Fruit fly (Drosophila melanogaster) whole organism, embryonic: ENCODE measurements around the gene Hsp110.

Experiments
- Atf-2 ChIP-seq: fragments of 200-800 bp; sonication (Bioruptor generic); optimal IDR thresholded peaks from 2 replicates; lab custom pipeline; 2016; ENCODE audit warnings: missing biosample characterization, missing genetic modification characterization
- Awh ChIP-seq: fragments of 200-800 bp; sonication (Bioruptor generic); IDR thresholded peaks from 2 replicates; pipeline ENCODE4, ENCODE4 v1.3.6; 2022; ENCODE audit warnings: missing biosample characterization, missing genetic modification characterization
- Blimp-1 ChIP-seq: fragments of 200-800 bp; sonication (Bioruptor generic); optimal IDR thresholded peaks from 3 replicates; lab custom pipeline; 2018; ENCODE audit warnings: missing biosample characterization, missing genetic modification characterization, mild to moderate bottlenecking, moderate library complexity, missing genetic modification reagents
- CG11093 ChIP-seq: fragments of 200-800 bp; sonication (Bioruptor generic); IDR thresholded peaks from 3 replicates; pipeline ENCODE4 v1.3.6; 2022; ENCODE audit warnings: missing biosample characterization, missing genetic modification characterization
- CG11560 ChIP-seq: fragments of 200-800 bp; sonication (Bioruptor generic); IDR thresholded peaks from 3 replicates; pipeline ENCODE4 v1.3.6; 2022; ENCODE audit warnings: missing biosample characterization, missing genetic modification characterization
- CG12769 ChIP-seq: fragments of 200-800 bp; sonication (Bioruptor generic); optimal IDR thresholded peaks from 2 replicates; lab custom pipeline; 2019; ENCODE audit warnings: missing biosample characterization, mild to moderate bottlenecking, missing genetic modification characterization, moderate library complexity
- CG13624 ChIP-seq: fragments of 200-800 bp; sonication (Bioruptor generic); optimal IDR thresholded peaks from 2 replicates; lab custom pipeline; 2016; ENCODE audit warnings: missing biosample characterization, missing genetic modification characterization
- CG14050 ChIP-seq: fragments of 200-800 bp; sonication (Bioruptor generic); IDR thresholded peaks from 3 replicates; pipeline ENCODE4 v1.3.6; 2022; ENCODE audit warnings: missing biosample characterization, missing genetic modification characterization
- CG17612 ChIP-seq: fragments of 200-800 bp; sonication (Bioruptor generic); IDR thresholded peaks from 2 replicates; pipeline ENCODE4 v1.3.6; 2022; ENCODE audit warnings: missing biosample characterization, missing genetic modification characterization
- CG18011 ChIP-seq: fragments of 200-800 bp; sonication (Bioruptor generic); optimal IDR thresholded peaks from 2 replicates; lab custom pipeline; 2017; ENCODE audit warnings: missing biosample characterization, missing genetic modification characterization, mild to moderate bottlenecking, moderate library complexity, missing genotype
- CG18262 ChIP-seq: fragments of 200-800 bp; optimal IDR thresholded peaks from 3 replicates; lab custom pipeline; 2019; ENCODE audit warnings: missing biosample characterization, mild to moderate bottlenecking, missing genetic modification characterization, moderate library complexity
- CG18764 ChIP-seq: fragments of 200-800 bp; sonication (Bioruptor generic); optimal IDR thresholded peaks from 3 replicates; lab custom pipeline; 2016; ENCODE audit warnings: missing biosample characterization, missing genetic modification characterization
- CG3065 ChIP-seq: fragments of 200-800 bp; sonication (Bioruptor generic); optimal IDR thresholded peaks from 2 replicates; lab custom pipeline; 2016; ENCODE audit warnings: missing biosample characterization, missing genetic modification characterization
- CG33557 ChIP-seq: fragments of 200-800 bp; sonication (Bioruptor generic); optimal IDR thresholded peaks from 2 replicates; lab custom pipeline; 2019; ENCODE audit warnings: missing biosample characterization, mild to moderate bottlenecking, missing genetic modification characterization, moderate library complexity
- CG6272 ChIP-seq: fragments of 200-800 bp; sonication (Bioruptor generic); IDR thresholded peaks from 2 replicates; pipeline ENCODE4 v1.3.6; 2022; ENCODE audit warnings: missing biosample characterization, missing genetic modification characterization
- CG6765 ChIP-seq: fragments of 200-800 bp; sonication (Bioruptor generic); optimal IDR thresholded peaks from 3 replicates; lab custom pipeline; 2017; ENCODE audit warnings: missing biosample characterization, mild to moderate bottlenecking, missing genetic modification characterization
- CoRest ChIP-seq: fragments of 200-800 bp; sonication (Bioruptor generic); optimal IDR thresholded peaks from 3 replicates; lab custom pipeline; 2018; ENCODE audit warnings: missing biosample characterization, mild to moderate bottlenecking, missing genetic modification characterization, moderate library complexity
- D ChIP-seq, 2 experiments: fragments of 200-800 bp in 1 of 2; fragments of >200 bp in 1 of 2; sonication (Bioruptor generic) in 1 of 2; optimal IDR thresholded peaks; 2 replicates in 1 of 2; 3 replicates in 1 of 2; lab custom pipeline; 2017; ENCODE audit warnings: mild to moderate bottlenecking in 1 of 2, missing biosample characterization in 1 of 2, missing genetic modification characterization in 1 of 2, missing genetic modification reagents in 1 of 2
- Fer1 ChIP-seq: fragments of 200-800 bp; sonication (Bioruptor generic); optimal IDR thresholded peaks from 2 replicates; lab custom pipeline; 2017; ENCODE audit warnings: missing biosample characterization, mild to moderate bottlenecking, missing genetic modification characterization
- Fer2 ChIP-seq: fragments of 200-800 bp; sonication (Bioruptor generic); optimal IDR thresholded peaks from 2 replicates; lab custom pipeline; 2018; ENCODE audit warnings: missing biosample characterization, mild to moderate bottlenecking, missing genetic modification characterization, moderate library complexity
- GATAe ChIP-seq: fragments of 200-800 bp; sonication (Bioruptor generic); conservative IDR thresholded peaks from 2 replicates; pipeline ENCODE4 v1.3.6; 2022; ENCODE audit warnings: missing biosample characterization, missing genetic modification characterization
- Gsc ChIP-seq: fragments of 200-800 bp; sonication (Bioruptor generic); IDR thresholded peaks from 2 replicates; pipeline ENCODE4 v1.3.6; 2022; ENCODE audit warnings: missing biosample characterization, missing genetic modification characterization
- H2.0 ChIP-seq: fragments of 200-800 bp; sonication (Bioruptor generic); IDR thresholded peaks from 2 replicates; pipeline ENCODE4 v1.3.6; 2022; ENCODE audit warnings: missing biosample characterization, missing genetic modification characterization
- HHEX ChIP-seq: fragments of 200-800 bp; sonication (Bioruptor generic); optimal IDR thresholded peaks from 3 replicates; lab custom pipeline; 2017; ENCODE audit warnings: missing biosample characterization, mild to moderate bottlenecking, missing genetic modification characterization, missing genetic modification reagents
- HLH54F ChIP-seq: fragments of 200-800 bp; sonication (Bioruptor generic); optimal IDR thresholded peaks from 3 replicates; lab custom pipeline; 2016; ENCODE audit warnings: missing biosample characterization, missing genetic modification characterization
- Hand ChIP-seq: fragments of 200-800 bp; sonication (Bioruptor generic); optimal IDR thresholded peaks from 2 replicates; lab custom pipeline; 2017; ENCODE audit warnings: mild to moderate bottlenecking, missing biosample characterization, missing genetic modification reagents, missing genetic modification characterization
- Hr3 ChIP-seq: fragments of 200-800 bp; sonication (Bioruptor generic); optimal IDR thresholded peaks from 3 replicates; lab custom pipeline; 2016; ENCODE audit warnings: missing biosample characterization, missing genetic modification characterization
- Hr39 ChIP-seq: fragments of >200 bp; optimal IDR thresholded peaks from 2 replicates; lab custom pipeline; 2017
- Hr51 ChIP-seq, 2 experiments: fragments of 200-800 bp; sonication (Bioruptor generic); optimal IDR thresholded peaks; 2 replicates in 1 of 2; 3 replicates in 1 of 2; lab custom pipeline; 2016 to 2018; ENCODE audit warnings: missing biosample characterization in 2 of 2, missing genetic modification characterization in 2 of 2, mild to moderate bottlenecking in 1 of 2, moderate library complexity in 1 of 2
- Med ChIP-seq: fragments of 200-800 bp; sonication (Bioruptor generic); peaks from one replicate; lab custom pipeline; 2016; ENCODE audit warnings: missing biosample characterization, missing genetic modification characterization, mild to moderate bottlenecking, inconsistent platforms, moderate library complexity
- Meics ChIP-seq: fragments of 200-800 bp; sonication (Bioruptor generic); optimal IDR thresholded peaks from 2 replicates; lab custom pipeline; 2017; ENCODE audit warnings: missing biosample characterization, mild to moderate bottlenecking, missing genetic modification characterization
- Xbp1 ChIP-seq: fragments of 200-800 bp; sonication (Bioruptor generic); optimal IDR thresholded peaks from 3 replicates; lab custom pipeline; 2016; ENCODE audit warnings: missing biosample characterization, mild to moderate bottlenecking, missing genetic modification characterization
- YL-1 ChIP-seq: fragments of 200-800 bp; sonication (Bioruptor generic); optimal IDR thresholded peaks from 3 replicates; lab custom pipeline; 2017; ENCODE audit warnings: missing biosample characterization, mild to moderate bottlenecking, missing genetic modification characterization
- ara ChIP-seq: fragments of 200-800 bp; sonication (Bioruptor generic); IDR thresholded peaks from 2 replicates; pipeline ENCODE4 v1.3.6; 2022; ENCODE audit warnings: missing biosample characterization, missing genetic modification characterization
- ato ChIP-seq: fragments of 200-800 bp; sonication (Bioruptor generic); IDR thresholded peaks from 2 replicates; pipeline ENCODE4 v1.3.6; 2022; ENCODE audit warnings: missing biosample characterization, missing genetic modification characterization; ENCODE audit not compliant: partially characterized antibody
- bigmax ChIP-seq: fragments of 200-800 bp; sonication (Bioruptor generic); optimal IDR thresholded peaks from 2 replicates; lab custom pipeline; 2018; ENCODE audit warnings: missing biosample characterization, mild to moderate bottlenecking, missing genetic modification characterization
- chinmo ChIP-seq: fragments of 200-800 bp; sonication (Bioruptor generic); IDR thresholded peaks from 4 replicates; pipeline ENCODE4 v1.3.6; 2022; ENCODE audit warnings: missing biosample characterization, missing genetic modification characterization; ENCODE audit not compliant: partially characterized antibody
- crol ChIP-seq: fragments of 200-800 bp; sonication (Bioruptor generic); IDR thresholded peaks from 2 replicates; pipeline ENCODE4 v1.3.6; 2022; ENCODE audit warnings: missing biosample characterization, missing genetic modification characterization
- ewg ChIP-seq: fragments of 200-800 bp; sonication (Bioruptor generic); optimal IDR thresholded peaks from 3 replicates; lab custom pipeline; 2017; ENCODE audit warnings: mild to moderate bottlenecking, missing biosample characterization, missing genetic modification reagents, missing genetic modification characterization
- eyg ChIP-seq: fragments of 200-800 bp; sonication (Bioruptor generic); optimal IDR thresholded peaks from 3 replicates; lab custom pipeline; 2016; ENCODE audit warnings: missing biosample characterization, missing genetic modification characterization
- hbn ChIP-seq: fragments of 200-800 bp; sonication (Bioruptor generic); IDR thresholded peaks from 2 replicates; pipeline ENCODE4 v1.3.6; 2022; ENCODE audit warnings: missing biosample characterization, missing genetic modification characterization; ENCODE audit not compliant: partially characterized antibody
- hkb ChIP-seq, 2 experiments: fragments of 200-800 bp in 1 of 2; fragments of >200 bp in 1 of 2; sonication (Bioruptor generic) in 1 of 2; IDR thresholded peaks in 1 of 2; optimal IDR thresholded peaks in 1 of 2; 2 replicates each; pipeline versions ENCODE4 v1.3.6 to Lab custom; 2017 to 2022; ENCODE audit warnings: missing biosample characterization in 1 of 2, missing genetic modification characterization in 1 of 2
- kni ChIP-seq: fragments of 200-800 bp; sonication (Bioruptor generic); optimal IDR thresholded peaks from 3 replicates; lab custom pipeline; 2017; ENCODE audit warnings: mild to moderate bottlenecking, missing biosample characterization, missing genetic modification reagents, missing genetic modification characterization
- luna ChIP-seq: fragments of 200-800 bp; sonication (Bioruptor generic); optimal IDR thresholded peaks from 2 replicates; lab custom pipeline; 2016; ENCODE audit warnings: missing biosample characterization, missing genetic modification characterization
- mam ChIP-seq: fragments of 200-800 bp; sonication (Bioruptor generic); optimal IDR thresholded peaks from 3 replicates; lab custom pipeline; 2016; ENCODE audit warnings: missing biosample characterization, missing genetic modification characterization
- row ChIP-seq: fragments of 200-800 bp; sonication (Bioruptor generic); IDR thresholded peaks from 3 replicates; pipeline ENCODE4 v1.3.6; 2022; ENCODE audit warnings: missing biosample characterization, missing genetic modification characterization
- run ChIP-seq: fragments of 200-800 bp; sonication (Bioruptor generic); optimal IDR thresholded peaks from 3 replicates; lab custom pipeline; 2018; ENCODE audit warnings: missing biosample characterization, mild to moderate bottlenecking, missing genetic modification characterization
- zf30C ChIP-seq: fragments of 200-800 bp; sonication (Bioruptor generic); optimal IDR thresholded peaks from 3 replicates; lab custom pipeline; 2018; ENCODE audit warnings: missing biosample characterization, mild to moderate bottlenecking, missing genetic modification characterization

Hsp110 gene

dm6 chr3L:14049620-14050253 lies 12.9 kb downstream of the Hsp110 start, which contains the start of gene Neurl4 (continued):
- TF ChIP-seq CG11093 (GFP tag; lab: Robert Waterston, UW) (no peak), hkb (optimal IDR thresholded peaks at IDR 0.05; lab: Kevin White, UChicago) (no peak), hkb (GFP tag; IDR thresholded peaks at IDR 0.05; lab: Robert Waterston, UW) (peak; percentile 66), luna (no peak), HLH54F (GFP tag; lab: Kevin White, UChicago) (peak; percentile 52), Hand (GFP tag; lab: Kevin White, UChicago) (no peak), eyg (GFP tag; lab: Kevin White, UChicago) (no peak), Fer2 (peak; percentile 50), HHEX (GFP tag; lab: Kevin White, UChicago) (peak; percentile 70), CG6272 (GFP tag; lab: Robert Waterston, UW) (no peak; the same call in 1 of the 2 replicates), kni (GFP tag; lab: Kevin White, UChicago) (no peak), CG13624 (GFP tag; lab: Kevin White, UChicago) (peak; percentile 69), CG18011 (no peak), ara (no peak), ato (no peak), row (GFP tag; lab: Robert Waterston, UW) (peak; percentile 84), Meics (no peak), CG14050 (GFP tag; lab: Robert Waterston, UW) (peak; percentile 66; the same call in 2 of the 3 replicates), Gsc (GFP tag; lab: Robert Waterston, UW) (no peak), Med (GFP tag; lab: Kevin White, UChicago) (peak; percentile 88), Hr39 (lab: Kevin White, UChicago) (no peak), CG33557 (GFP tag; lab: Kevin White, UChicago) (peak; percentile 75), Atf-2 (GFP tag; lab: Kevin White, UChicago) (peak; percentile 46), crol (GFP tag; lab: Robert Waterston, UW) (no peak), CG18262 (peak; percentile 67), GATAe (peak; percentile 38; the same call in 1 of the 2 replicates), Awh (GFP tag; lab: Robert Waterston, UW) (peak; percentile 78), mam (GFP tag; lab: Kevin White, UChicago) (peak; percentile 82), run (tag; lab: Kevin White, UChicago) (no peak), CG6765 (peak; percentile 67), D (optimal IDR thresholded peaks at IDR 0.05; lab: Kevin White, UChicago) (peak; percentile 11), D (GFP tag; optimal IDR thresholded peaks at IDR 0.05; lab: Kevin White, UChicago) (no peak), CG12769 (no peak), CoRest (peak; percentile 82), Hr3 (GFP tag; lab: Kevin White, UChicago) (peak; percentile 72), H2.0 (peak; percentile 83), bigmax (GFP tag; lab: Kevin White, UChicago) (no peak), YL-1 (GFP tag; lab: Kevin White, UChicago) (peak; percentile 31), CG18764 (GFP tag; lab: Kevin White, UChicago) (no peak), zf30C (GFP tag; lab: Kevin White, UChicago) (peak; percentile 95), Xbp1 (GFP tag; lab: Kevin White, UChicago) (peak; percentile 83), chinmo (GFP tag; lab: Robert Waterston, UW) (0 out of 4 replicates have a peak, but pooled peaks have one; percentile 18), CG11560 (no peak), Blimp-1 (GFP tag; lab: Kevin White, UChicago) (no peak), Fer1 (GFP tag; lab: Kevin White, UChicago) (no peak), Hr51 (GFP tag; optimal IDR thresholded peaks at IDR 0.05; lab: Kevin White, UChicago) (peak in 1 of 2 experiments; percentile 13), ewg (peak; percentile 55), CG17612 (GFP tag; lab: Robert Waterston, UW) (no peak), hbn (GFP tag; lab: Robert Waterston, UW) (no peak), CG3065 (peak; percentile 31)
